Fruit fly (Drosophila melanogaster) whole organism, embryonic: ENCODE data around the gene CG5196.

Experiments used
- Aef1 ChIP-seq: fragments of 200-800 bp; sonication (Bioruptor generic); IDR thresholded peaks from 3 replicates; pipeline ENCODE4 v1.3.6; 2022; ENCODE audit warnings: missing biosample characterization, missing genetic modification characterization
- Antp ChIP-seq: fragments of 200-800 bp; sonication (Bioruptor generic); optimal IDR thresholded peaks from 3 replicates; lab custom pipeline; 2016; ENCODE audit warnings: missing biosample characterization, missing genetic modification characterization
- CG11504 ChIP-seq: fragments of 200-800 bp; sonication (Bioruptor generic); optimal IDR thresholded peaks from 3 replicates; lab custom pipeline; 2019; ENCODE audit warnings: missing biosample characterization, mild to moderate bottlenecking, missing genetic modification characterization, moderate library complexity
- CG11695 ChIP-seq: fragments of 200-800 bp; sonication (Bioruptor generic); IDR thresholded peaks from 3 replicates; pipeline ENCODE4 v1.3.6; 2022; ENCODE audit warnings: missing biosample characterization, missing genetic modification characterization
- CG11696 ChIP-seq: fragments of 200-800 bp; sonication (Bioruptor generic); IDR thresholded peaks from 2 replicates; pipeline ENCODE4 v1.3.6; 2022; ENCODE audit warnings: missing biosample characterization, missing genetic modification characterization
- CG11723 ChIP-seq: fragments of 200-800 bp; sonication (Bioruptor generic); optimal IDR thresholded peaks from 2 replicates; lab custom pipeline; 2017; ENCODE audit warnings: missing biosample characterization, mild to moderate bottlenecking, missing genetic modification characterization
- CG12391 ChIP-seq: fragments of 200-800 bp; sonication (Bioruptor generic); optimal IDR thresholded peaks from 3 replicates; lab custom pipeline; 2018; ENCODE audit warnings: missing biosample characterization, mild to moderate bottlenecking, missing genetic modification characterization, moderate library complexity
- CG13424 ChIP-seq: fragments of 200-800 bp; sonication (Bioruptor generic); optimal IDR thresholded peaks from 2 replicates; lab custom pipeline; 2019; ENCODE audit warnings: missing biosample characterization, mild to moderate bottlenecking, missing genetic modification characterization, moderate library complexity
- CG13894 ChIP-seq: fragments of 200-800 bp; sonication (Bioruptor generic); optimal IDR thresholded peaks from 3 replicates; lab custom pipeline; 2018; ENCODE audit warnings: missing biosample characterization, mild to moderate bottlenecking, missing genetic modification characterization, moderate library complexity
- CG15514 ChIP-seq: fragments of 200-800 bp; sonication (Bioruptor generic); optimal IDR thresholded peaks from 3 replicates; lab custom pipeline; 2017; ENCODE audit warnings: missing biosample characterization, missing genetic modification characterization, mild to moderate bottlenecking, moderate library complexity, missing genetic modification reagents
- CG1602 ChIP-seq: fragments of 200-800 bp; sonication (Bioruptor generic); optimal IDR thresholded peaks from 3 replicates; lab custom pipeline; 2016; ENCODE audit warnings: missing biosample characterization, missing genetic modification characterization
- CG17328 ChIP-seq: fragments of 200-800 bp; sonication (Bioruptor generic); IDR thresholded peaks from 2 replicates; pipeline ENCODE4 v1.3.6; 2022; ENCODE audit warnings: missing biosample characterization, missing genetic modification characterization
- CG32532 ChIP-seq: fragments of 200-800 bp; sonication (Bioruptor generic); IDR thresholded peaks from 2 replicates; pipeline ENCODE4 v1.3.6; 2022; ENCODE audit warnings: missing biosample characterization, missing genetic modification characterization
- CG3995 ChIP-seq: fragments of 200-800 bp; sonication (Bioruptor generic); optimal IDR thresholded peaks from 3 replicates; lab custom pipeline; 2016; ENCODE audit warnings: missing biosample characterization, missing genetic modification characterization
- CG42726 ChIP-seq: fragments of 200-800 bp; sonication (Bioruptor generic); IDR thresholded peaks from 2 replicates; pipeline ENCODE4 v1.3.6; 2022; ENCODE audit warnings: missing biosample characterization, missing genetic modification characterization; ENCODE audit not compliant: partially characterized antibody
- CG4360 ChIP-seq: fragments of 200-800 bp; sonication (Bioruptor generic); IDR thresholded peaks from 2 replicates; pipeline ENCODE4 v1.3.6; 2022; ENCODE audit warnings: missing biosample characterization, missing genetic modification characterization
- CG4404 ChIP-seq: fragments of 200-800 bp; sonication (Bioruptor generic); IDR thresholded peaks from 2 replicates; pipeline ENCODE4 v1.3.6; 2022; ENCODE audit warnings: missing biosample characterization, missing genetic modification characterization
- CG5180 ChIP-seq: fragments of 200-800 bp; sonication (Bioruptor generic); optimal IDR thresholded peaks from 3 replicates; lab custom pipeline; 2017; ENCODE audit warnings: missing biosample characterization, missing genetic modification characterization, mild to moderate bottlenecking, moderate library complexity, missing genetic modification reagents
- CG6683 ChIP-seq: fragments of 200-800 bp; sonication (Bioruptor generic); optimal IDR thresholded peaks from 2 replicates; lab custom pipeline; 2017; ENCODE audit warnings: missing biosample characterization, mild to moderate bottlenecking, missing genetic modification characterization, missing genetic modification reagents
- CG6765 ChIP-seq: fragments of 200-800 bp; sonication (Bioruptor generic); optimal IDR thresholded peaks from 3 replicates; lab custom pipeline; 2017; ENCODE audit warnings: missing biosample characterization, mild to moderate bottlenecking, missing genetic modification characterization
- Dek ChIP-seq: fragments of 200-800 bp; sonication (Bioruptor generic); optimal IDR thresholded peaks from 3 replicates; lab custom pipeline; 2019; ENCODE audit warnings: missing biosample characterization, mild to moderate bottlenecking, missing genetic modification characterization, moderate library complexity
- Drgx ChIP-seq: fragments of 200-800 bp; sonication (Bioruptor generic); IDR thresholded peaks from 2 replicates; pipeline ENCODE4 v1.3.6; 2022; ENCODE audit warnings: missing biosample characterization, missing genetic modification characterization
- E2f1 ChIP-seq: fragments of 200-800 bp; sonication (Bioruptor generic); IDR thresholded peaks from 2 replicates; pipeline ENCODE4 v1.3.6; 2022; ENCODE audit warnings: missing biosample characterization, missing genetic modification characterization
- Fer1 ChIP-seq: fragments of 200-800 bp; sonication (Bioruptor generic); optimal IDR thresholded peaks from 2 replicates; lab custom pipeline; 2017; ENCODE audit warnings: missing biosample characterization, mild to moderate bottlenecking, missing genetic modification characterization
- H2.0 ChIP-seq: fragments of 200-800 bp; sonication (Bioruptor generic); IDR thresholded peaks from 2 replicates; pipeline ENCODE4 v1.3.6; 2022; ENCODE audit warnings: missing biosample characterization, missing genetic modification characterization
- HLH4C ChIP-seq: fragments of 200-800 bp; sonication (Bioruptor generic); IDR thresholded peaks from 3 replicates; pipeline ENCODE4 v1.3.6; 2022; ENCODE audit warnings: missing biosample characterization, missing genetic modification characterization; ENCODE audit not compliant: partially characterized antibody
- Hr39 ChIP-seq: fragments of >200 bp; optimal IDR thresholded peaks from 2 replicates; lab custom pipeline; 2017
- Hr78 ChIP-seq, 2 experiments: fragments of 200-800 bp in 1 of 2; fragments of >200 bp in 1 of 2; sonication (Bioruptor generic) in 1 of 2; optimal IDR thresholded peaks; 2 replicates each; lab custom pipeline; 2017 to 2019; ENCODE audit warnings: missing biosample characterization in 2 of 2, missing genetic modification characterization in 2 of 2, mild to moderate bottlenecking in 1 of 2, moderate library complexity in 1 of 2
- Nf-YB ChIP-seq: fragments of 200-800 bp; sonication (Bioruptor generic); optimal IDR thresholded peaks from 3 replicates; lab custom pipeline; 2019; ENCODE audit warnings: missing biosample characterization, mild to moderate bottlenecking, missing genetic modification characterization, moderate library complexity
- Trl ChIP-seq, 3 experiments: fragments of >200 bp in 2 of 3; fragments of 200-800 bp in 1 of 3; sonication (Bioruptor generic) in 1 of 3; optimal IDR thresholded peaks; 2 replicates in 1 of 3; 3 replicates in 2 of 3; lab custom pipeline; 2016 to 2017; ENCODE audit warnings: missing biosample characterization in 1 of 3, missing genetic modification characterization in 1 of 3
- az2 ChIP-seq: fragments of 200-800 bp; sonication (Bioruptor generic); optimal IDR thresholded peaks from 3 replicates; lab custom pipeline; 2016; ENCODE audit warnings: missing biosample characterization, missing genetic modification characterization
- dpn ChIP-seq, 2 experiments: fragments of 200-800 bp; sonication (Bioruptor generic); optimal IDR thresholded peaks; 3 replicates each; lab custom pipeline; 2016; ENCODE audit warnings: missing biosample characterization in 2 of 2, missing genetic modification characterization in 2 of 2
- en ChIP-seq: fragments of 200-800 bp; sonication (Bioruptor generic); optimal IDR thresholded peaks from 2 replicates; lab custom pipeline; 2016; ENCODE audit warnings: missing biosample characterization, missing genetic modification characterization
- ewg ChIP-seq: fragments of 200-800 bp; sonication (Bioruptor generic); optimal IDR thresholded peaks from 3 replicates; lab custom pipeline; 2017; ENCODE audit warnings: mild to moderate bottlenecking, missing biosample characterization, missing genetic modification reagents, missing genetic modification characterization
- fu2 ChIP-seq: fragments of 200-800 bp; sonication (Bioruptor generic); optimal IDR thresholded peaks from 2 replicates; lab custom pipeline; 2016; ENCODE audit warnings: missing biosample characterization, missing genetic modification characterization
- grn ChIP-seq: fragments of 200-800 bp; sonication (Bioruptor generic); optimal IDR thresholded peaks from 3 replicates; lab custom pipeline; 2017; ENCODE audit warnings: missing biosample characterization, missing genetic modification characterization
- inv ChIP-seq: fragments of 200-800 bp; sonication (Bioruptor generic); IDR thresholded peaks from 2 replicates; pipeline ENCODE4 v1.3.6; 2022; ENCODE audit warnings: missing biosample characterization, missing genetic modification characterization; ENCODE audit not compliant: partially characterized antibody
- jing ChIP-seq: fragments of 200-800 bp; sonication (Bioruptor generic); optimal IDR thresholded peaks from 2 replicates; lab custom pipeline; 2018; ENCODE audit warnings: missing biosample characterization, mild to moderate bottlenecking, missing genetic modification characterization
- lilli ChIP-seq: fragments of 200-800 bp; sonication (Bioruptor generic); optimal IDR thresholded peaks from 3 replicates; lab custom pipeline; 2016; ENCODE audit warnings: missing biosample characterization, missing genetic modification characterization
- mirr ChIP-seq: fragments of 200-800 bp; sonication (Bioruptor generic); optimal IDR thresholded peaks from 3 replicates; lab custom pipeline; 2018; ENCODE audit warnings: missing biosample characterization, mild to moderate bottlenecking, missing genetic modification characterization
- nerfin-1 ChIP-seq: fragments of 200-800 bp; sonication (Bioruptor generic); optimal IDR thresholded peaks from 3 replicates; lab custom pipeline; 2019; ENCODE audit warnings: missing biosample characterization, mild to moderate bottlenecking, missing genetic modification characterization, moderate library complexity
- sc ChIP-seq, 3 experiments: fragments of >200 bp in 2 of 3; fragments of 200-800 bp in 1 of 3; sonication (Bioruptor generic) in 1 of 3; optimal IDR thresholded peaks; 2 replicates in 2 of 3; 3 replicates in 1 of 3; lab custom pipeline; 2017; ENCODE audit warnings: mild to moderate bottlenecking in 1 of 3, missing biosample characterization in 1 of 3, missing genetic modification characterization in 1 of 3, missing genetic modification reagents in 1 of 3
- sug ChIP-seq: fragments of 200-800 bp; optimal IDR thresholded peaks from 2 replicates; lab custom pipeline; 2019; ENCODE audit warnings: missing biosample characterization, mild to moderate bottlenecking, missing genetic modification characterization, moderate library complexity
- tio ChIP-seq: fragments of 200-800 bp; sonication (Bioruptor generic); optimal IDR thresholded peaks from 2 replicates; lab custom pipeline; 2017; ENCODE audit warnings: missing biosample characterization, missing genetic modification characterization, inconsistent platforms
- trem ChIP-seq: fragments of 200-800 bp; optimal IDR thresholded peaks from 3 replicates; lab custom pipeline; 2019; ENCODE audit warnings: missing biosample characterization, mild to moderate bottlenecking, missing genetic modification characterization, moderate library complexity
- tup ChIP-seq: fragments of 200-800 bp; sonication (Bioruptor generic); optimal IDR thresholded peaks from 2 replicates; lab custom pipeline; 2016; ENCODE audit warnings: missing biosample characterization, mild to moderate bottlenecking, missing genetic modification characterization, moderate library complexity
- twi ChIP-seq: fragments of 200-800 bp; optimal IDR thresholded peaks from 2 replicates; lab custom pipeline; 2019; ENCODE audit warnings: missing biosample characterization, mild to moderate bottlenecking, missing genetic modification characterization, moderate library complexity

CG5196 gene

dm6 chr3R:12406235-12407196 is 1.6 kb upstream of the CG5196 start, which contains the start of gene CG5167 (continued):
- TF ChIP-seq CG6765 (GFP tag; lab: Kevin White, UChicago) (peak; percentile 44), CG11695 (GFP tag; lab: Robert Waterston, UW) (peak; percentile 27; the same call in 1 of the 3 replicates), CG13894 (peak; percentile 13), twi (tag; lab: Kevin White, UChicago) (no peak), H2.0 (GFP tag; lab: Robert Waterston, UW) (no peak), Dek (peak; percentile 47), sug (tag; lab: Kevin White, UChicago) (peak; percentile 36), tio (GFP tag; lab: Kevin White, UChicago) (no peak), dpn (GFP tag; optimal IDR thresholded peaks at IDR 0.05; lab: Kevin White, UChicago) (peak in 1 of 2 experiments; percentile 49), jing (no peak), CG11696 (GFP tag; lab: Robert Waterston, UW) (no peak), Antp (GFP tag; lab: Kevin White, UChicago) (no peak), lilli (peak; percentile 45), nerfin-1 (tag; lab: Kevin White, UChicago) (peak; percentile 7), CG1602 (GFP tag; lab: Kevin White, UChicago) (no peak), en (GFP tag; lab: Kevin White, UChicago) (no peak), CG11504 (tag; lab: Kevin White, UChicago) (no peak), Hr78 (GFP tag; optimal IDR thresholded peaks at IDR 0.05; lab: Kevin White, UChicago) (no peak), Aef1 (GFP tag; lab: Robert Waterston, UW) (no peak), CG5180 (GFP tag; lab: Kevin White, UChicago) (no peak), Drgx (GFP tag; lab: Robert Waterston, UW) (peak; percentile 54; the same call in 1 of the 2 replicates), HLH4C (peak; percentile 39; the same call in 2 of the 3 replicates), trem (tag; lab: Kevin White, UChicago) (peak; percentile 58), sc (optimal IDR thresholded peaks at IDR 0.05; lab: Kevin White, UChicago) (no peak), sc (GFP tag; optimal IDR thresholded peaks at IDR 0.05; lab: Kevin White, UChicago) (no peak), mirr (GFP tag; lab: Kevin White, UChicago) (peak; percentile 54), az2 (GFP tag; lab: Kevin White, UChicago) (peak; percentile 37), inv (no peak), CG4404 (GFP tag; lab: Robert Waterston, UW) (no peak), CG12391 (tag; lab: Kevin White, UChicago) (peak; percentile 72), fu2 (GFP tag; lab: Kevin White, UChicago) (no peak), E2f1 (GFP tag; lab: Robert Waterston, UW) (no peak), CG13424 (tag; lab: Kevin White, UChicago) (peak; percentile 63), grn (GFP tag; lab: Kevin White, UChicago) (peak; percentile 93), CG4360 (no peak), Nf-YB (GFP tag; lab: Kevin White, UChicago) (no peak), tup (no peak), CG3995 (peak; percentile 51), CG32532 (GFP tag; lab: Robert Waterston, UW) (no peak), ewg (GFP tag; lab: Kevin White, UChicago) (no peak), Trl (optimal IDR thresholded peaks at IDR 0.05; lab: Kevin White, UChicago) (no peak), Trl (GFP tag; optimal IDR thresholded peaks at IDR 0.05; lab: Kevin White, UChicago) (no peak), Hr39 (lab: Kevin White, UChicago) (no peak), CG42726 (GFP tag; lab: Robert Waterston, UW) (no peak), CG11723 (no peak), CG17328 (GFP tag; lab: Robert Waterston, UW) (peak; percentile 54), CG15514 (GFP tag; lab: Kevin White, UChicago) (peak; percentile 51), CG6683 (GFP tag; lab: Kevin White, UChicago) (no peak), Fer1 (GFP tag; lab: Kevin White, UChicago) (peak; percentile 58)
